Fruit fly (Drosophila melanogaster) whole organism, embryonic: Measurements from ENCODE around the gene Gclc.
A peak's percentile ranks its signal among the peaks of the same experiment; 100 is the strongest.

Experiments
- CG1024 ChIP-seq: fragments of 200-800 bp; sonication (Bioruptor generic); IDR thresholded peaks from 2 replicates; pipeline ENCODE4 v1.3.6; 2022; ENCODE audit warnings: missing biosample characterization, missing genetic modification characterization
- CG10321 ChIP-seq: fragments of 200-800 bp; sonication (Bioruptor generic); IDR thresholded peaks from 2 replicates; pipeline ENCODE4 v1.3.6; 2022; ENCODE audit warnings: missing biosample characterization, missing genetic modification characterization
- CG10431 ChIP-seq: fragments of 200-800 bp; sonication (Bioruptor generic); optimal IDR thresholded peaks from 3 replicates; lab custom pipeline; 2018; ENCODE audit warnings: missing biosample characterization, mild to moderate bottlenecking, missing genetic modification characterization
- CG1233 ChIP-seq: fragments of 200-800 bp; sonication (Bioruptor generic); optimal IDR thresholded peaks from 4 replicates; lab custom pipeline; 2018; ENCODE audit warnings: missing biosample characterization, mild to moderate bottlenecking, missing genetic modification characterization
- CG12744 ChIP-seq: fragments of 200-800 bp; sonication (Bioruptor generic); optimal IDR thresholded peaks from 2 replicates; lab custom pipeline; 2016; ENCODE audit warnings: missing biosample characterization, missing genetic modification characterization
- CG13775 ChIP-seq: fragments of 200-800 bp; sonication (Bioruptor generic); optimal IDR thresholded peaks from 3 replicates; lab custom pipeline; 2017; ENCODE audit warnings: missing biosample characterization, mild to moderate bottlenecking, missing genetic modification characterization
- CG14441 ChIP-seq: fragments of 200-800 bp; sonication (Bioruptor generic); IDR thresholded peaks from 2 replicates; pipeline ENCODE4 v1.3.6; 2022; ENCODE audit warnings: missing biosample characterization, missing genetic modification characterization
- CG2202 ChIP-seq: fragments of 200-800 bp; sonication (Bioruptor generic); optimal IDR thresholded peaks from 2 replicates; lab custom pipeline; 2018; ENCODE audit warnings: missing biosample characterization, mild to moderate bottlenecking, missing genetic modification characterization
- CG31224 ChIP-seq: fragments of 200-800 bp; sonication (Bioruptor generic); IDR thresholded peaks from 2 replicates; pipeline ENCODE4 v1.3.6; 2022; ENCODE audit warnings: missing biosample characterization, missing genetic modification characterization
- CG32767 ChIP-seq: fragments of 200-800 bp; sonication (Bioruptor generic); IDR thresholded peaks from 2 replicates; pipeline ENCODE4 v1.3.6; 2022; ENCODE audit warnings: missing biosample characterization, missing genetic modification characterization
- CG32772 ChIP-seq: fragments of 200-800 bp; sonication (Bioruptor generic); IDR thresholded peaks from 2 replicates; pipeline ENCODE4 v1.3.6; 2022; ENCODE audit warnings: missing biosample characterization, missing genetic modification characterization
- CG3838 ChIP-seq: fragments of 200-800 bp; sonication (Bioruptor generic); optimal IDR thresholded peaks from 3 replicates; lab custom pipeline; 2016; ENCODE audit warnings: missing biosample characterization, missing genetic modification characterization
- CG4404 ChIP-seq: fragments of 200-800 bp; sonication (Bioruptor generic); IDR thresholded peaks from 2 replicates; pipeline ENCODE4 v1.3.6; 2022; ENCODE audit warnings: missing biosample characterization, missing genetic modification characterization
- CG6175 ChIP-seq: fragments of 200-800 bp; sonication (Bioruptor generic); IDR thresholded peaks from 3 replicates; pipeline ENCODE4 v1.3.6; 2022; ENCODE audit warnings: missing biosample characterization, missing genetic modification characterization
- CG6654 ChIP-seq: fragments of 200-800 bp; sonication (Bioruptor generic); optimal IDR thresholded peaks from 2 replicates; lab custom pipeline; 2017; ENCODE audit warnings: missing biosample characterization, mild to moderate bottlenecking, missing genetic modification characterization
- CG7271 ChIP-seq: fragments of 200-800 bp; sonication (Bioruptor generic); optimal IDR thresholded peaks from 2 replicates; lab custom pipeline; 2018; ENCODE audit warnings: missing biosample characterization, mild to moderate bottlenecking, missing genetic modification characterization, moderate library complexity
- CG7745 ChIP-seq: fragments of 200-800 bp; sonication (Bioruptor generic); optimal IDR thresholded peaks from 2 replicates; lab custom pipeline; 2018; ENCODE audit warnings: missing biosample characterization, mild to moderate bottlenecking, missing genetic modification characterization, moderate library complexity
- CG8765 ChIP-seq: fragments of 200-800 bp; sonication (Bioruptor generic); IDR thresholded peaks from 2 replicates; pipeline ENCODE4 v1.3.6; 2022; ENCODE audit warnings: missing biosample characterization, missing genetic modification characterization
- Dref ChIP-seq: fragments of 200-800 bp; sonication (Bioruptor generic); IDR thresholded peaks from 2 replicates; pipeline ENCODE4 v1.3.6; 2022; ENCODE audit warnings: missing biosample characterization, missing genetic modification characterization
- E2f2 ChIP-seq: fragments of 200-800 bp; sonication (Bioruptor generic); IDR thresholded peaks from 2 replicates; pipeline ENCODE4 v1.3.6; 2022; ENCODE audit warnings: missing biosample characterization, missing genetic modification characterization
- HmgZ ChIP-seq: fragments of 200-800 bp; sonication (Bioruptor generic); optimal IDR thresholded peaks from 2 replicates; lab custom pipeline; 2018; ENCODE audit warnings: missing biosample characterization, mild to moderate bottlenecking, missing genetic modification characterization
- Hr3 ChIP-seq: fragments of 200-800 bp; sonication (Bioruptor generic); optimal IDR thresholded peaks from 3 replicates; lab custom pipeline; 2016; ENCODE audit warnings: missing biosample characterization, missing genetic modification characterization
- Lhr ChIP-seq: fragments of 200-800 bp; sonication (Bioruptor generic); optimal IDR thresholded peaks from 3 replicates; lab custom pipeline; 2017; ENCODE audit warnings: mild to moderate bottlenecking, missing biosample characterization, missing genetic modification reagents, missing genetic modification characterization
- MTF-1 ChIP-seq: fragments of 200-800 bp; sonication (Bioruptor generic); optimal IDR thresholded peaks from 2 replicates; lab custom pipeline; 2018; ENCODE audit warnings: missing biosample characterization, mild to moderate bottlenecking, missing genetic modification characterization, borderline replicate concordance
- Mes4 ChIP-seq: fragments of 200-800 bp; sonication (Bioruptor generic); optimal IDR thresholded peaks from 2 replicates; lab custom pipeline; 2016; ENCODE audit warnings: missing biosample characterization, missing genetic modification characterization
- Nf-YA ChIP-seq: fragments of 200-800 bp; sonication (Bioruptor generic); IDR thresholded peaks from 2 replicates; pipeline ENCODE4 v1.3.6; 2022; ENCODE audit warnings: missing biosample characterization, missing genetic modification characterization
- Ravus ChIP-seq: fragments of 200-800 bp; sonication (Bioruptor generic); IDR thresholded peaks from 2 replicates; pipeline ENCODE4 v1.3.6; 2022; ENCODE audit warnings: missing biosample characterization, missing genetic modification characterization
- Rfx ChIP-seq: fragments of 200-800 bp; sonication (Bioruptor generic); IDR thresholded peaks from 2 replicates; pipeline ENCODE4 v1.3.6; 2022; ENCODE audit warnings: missing biosample characterization, missing genetic modification characterization
- Tbp ChIP-seq: fragments of >200 bp; optimal IDR thresholded peaks from 2 replicates; lab custom pipeline; 2018; ENCODE audit warnings: missing biosample characterization, missing genetic modification characterization
- Trl ChIP-seq, 3 experiments: fragments of >200 bp in 2 of 3; fragments of 200-800 bp in 1 of 3; sonication (Bioruptor generic) in 1 of 3; optimal IDR thresholded peaks; 2 replicates in 1 of 3; 3 replicates in 2 of 3; lab custom pipeline; 2016 to 2017; ENCODE audit warnings: missing biosample characterization in 1 of 3, missing genetic modification characterization in 1 of 3
- abd-A ChIP-seq: fragments of 200-800 bp; sonication (Bioruptor generic); optimal IDR thresholded peaks from 3 replicates; lab custom pipeline; 2019; ENCODE audit warnings: missing biosample characterization, mild to moderate bottlenecking, missing genetic modification characterization, moderate library complexity
- amos ChIP-seq: fragments of 200-800 bp; sonication (Bioruptor generic); IDR thresholded peaks from 2 replicates; pipeline ENCODE4 v1.3.6; 2022; ENCODE audit warnings: missing biosample characterization, missing genetic modification characterization; ENCODE audit not compliant: partially characterized antibody
- ci ChIP-seq: fragments of 200-800 bp; sonication (Bioruptor generic); IDR thresholded peaks from 3 replicates; pipeline ENCODE4 v1.3.6; 2022; ENCODE audit warnings: missing biosample characterization, missing genetic modification characterization
- crol ChIP-seq: fragments of 200-800 bp; sonication (Bioruptor generic); IDR thresholded peaks from 2 replicates; pipeline ENCODE4 v1.3.6; 2022; ENCODE audit warnings: missing biosample characterization, missing genetic modification characterization
- eyg ChIP-seq: fragments of 200-800 bp; sonication (Bioruptor generic); optimal IDR thresholded peaks from 3 replicates; lab custom pipeline; 2016; ENCODE audit warnings: missing biosample characterization, missing genetic modification characterization
- fd64A ChIP-seq: fragments of 200-800 bp; sonication (Bioruptor generic); optimal IDR thresholded peaks from 3 replicates; lab custom pipeline; 2018; ENCODE audit warnings: missing biosample characterization, mild to moderate bottlenecking, missing genetic modification characterization
- lov ChIP-seq, 2 experiments: fragments of 200-800 bp in 1 of 2; fragments of >200 bp in 1 of 2; sonication (Bioruptor generic) in 1 of 2; IDR thresholded peaks in 1 of 2; optimal IDR thresholded peaks in 1 of 2; 2 replicates in 1 of 2; 3 replicates in 1 of 2; pipeline versions ENCODE4 v1.3.6 to Lab custom; 2017 to 2022; ENCODE audit warnings: missing biosample characterization in 1 of 2, missing genetic modification characterization in 1 of 2
- oc ChIP-seq: fragments of 200-800 bp; sonication (Bioruptor generic); optimal IDR thresholded peaks from 2 replicates; lab custom pipeline; 2018; ENCODE audit warnings: missing biosample characterization, mild to moderate bottlenecking, missing genetic modification characterization, moderate library complexity
- odd ChIP-seq: fragments of 200-800 bp; sonication (Bioruptor generic); optimal IDR thresholded peaks from 2 replicates; lab custom pipeline; 2017; ENCODE audit warnings: missing biosample characterization, mild to moderate bottlenecking, missing genetic modification characterization
- peb ChIP-seq: fragments of 200-800 bp; sonication (Bioruptor generic); IDR thresholded peaks from 2 replicates; pipeline ENCODE4 v1.3.6; 2022; ENCODE audit warnings: missing biosample characterization, missing genetic modification characterization
- pita ChIP-seq: fragments of 200-800 bp; sonication (Bioruptor generic); optimal IDR thresholded peaks from 2 replicates; lab custom pipeline; 2017; ENCODE audit warnings: missing biosample characterization, mild to moderate bottlenecking, missing genetic modification characterization
- row ChIP-seq: fragments of 200-800 bp; sonication (Bioruptor generic); IDR thresholded peaks from 3 replicates; pipeline ENCODE4 v1.3.6; 2022; ENCODE audit warnings: missing biosample characterization, missing genetic modification characterization
- run ChIP-seq: fragments of 200-800 bp; sonication (Bioruptor generic); optimal IDR thresholded peaks from 3 replicates; lab custom pipeline; 2018; ENCODE audit warnings: missing biosample characterization, mild to moderate bottlenecking, missing genetic modification characterization
- sna ChIP-seq: fragments of 200-800 bp; sonication (Bioruptor generic); IDR thresholded peaks from 2 replicates; pipeline ENCODE4 v1.3.6; 2022; ENCODE audit warnings: missing biosample characterization, missing genetic modification characterization; ENCODE audit not compliant: partially characterized antibody
- tin ChIP-seq: fragments of 200-800 bp; sonication (Bioruptor generic); optimal IDR thresholded peaks from 3 replicates; lab custom pipeline; 2016; ENCODE audit warnings: missing biosample characterization, missing genetic modification characterization
- trem ChIP-seq: fragments of 200-800 bp; optimal IDR thresholded peaks from 3 replicates; lab custom pipeline; 2019; ENCODE audit warnings: missing biosample characterization, mild to moderate bottlenecking, missing genetic modification characterization, moderate library complexity
- vnd ChIP-seq: fragments of 200-800 bp; sonication (Bioruptor generic); IDR thresholded peaks from 3 replicates; pipeline ENCODE4 v1.3.6; 2022; ENCODE audit warnings: missing biosample characterization, missing genetic modification characterization; ENCODE audit not compliant: partially characterized antibody
- zen2 ChIP-seq: fragments of 200-800 bp; sonication (Bioruptor generic); IDR thresholded peaks from 3 replicates; pipeline ENCODE4 v1.3.6; 2022; ENCODE audit warnings: missing biosample characterization, missing genetic modification characterization; ENCODE audit not compliant: partially characterized antibody
- zf30C ChIP-seq: fragments of 200-800 bp; sonication (Bioruptor generic); optimal IDR thresholded peaks from 3 replicates; lab custom pipeline; 2018; ENCODE audit warnings: missing biosample characterization, mild to moderate bottlenecking, missing genetic modification characterization
- zfh2 ChIP-seq: fragments of 200-800 bp; sonication (Bioruptor generic); optimal IDR thresholded peaks from 2 replicates; lab custom pipeline; 2016; ENCODE audit warnings: missing biosample characterization, missing genetic modification characterization

Gclc gene

DNA sequence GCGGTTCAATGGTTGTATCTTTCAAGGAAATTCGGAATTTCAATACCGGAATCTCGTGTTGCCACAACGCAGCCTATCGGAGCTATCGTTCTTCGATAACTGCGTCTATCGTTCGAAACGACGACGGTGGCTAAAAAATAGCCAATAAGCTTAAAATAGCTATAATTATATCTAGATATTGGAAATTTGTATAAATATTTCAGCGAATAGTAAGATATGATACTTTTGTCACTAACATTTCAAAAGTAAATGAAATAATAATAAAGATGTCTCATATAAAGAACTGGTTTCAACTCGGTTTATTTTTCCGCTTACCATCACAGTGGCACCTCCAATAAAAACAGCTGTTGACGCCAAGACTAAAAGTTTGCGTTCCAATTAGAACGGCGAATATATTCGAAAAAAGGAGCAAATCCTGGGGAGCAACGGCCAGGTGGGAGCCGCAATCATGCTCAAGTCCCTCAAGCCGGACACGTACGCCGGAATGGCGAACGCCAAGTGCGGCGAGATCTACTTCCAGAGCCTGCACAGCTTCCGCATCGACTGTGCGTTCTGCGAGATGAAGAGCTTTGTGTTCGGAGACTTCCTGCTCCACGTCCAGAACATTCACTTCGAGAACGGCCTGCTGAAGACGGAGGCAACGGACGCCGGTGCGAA lies 29.7 kb upstream of the Gclc start, which contains the start of the genes alpha-PheRS and CG2129 (continued):
- TF ChIP-seq run (tag; lab: Kevin White, UChicago) = no peak
- peak; percentile 55 for TF ChIP-seq trem (tag; lab: Kevin White, UChicago)
- TF ChIP-seq CG7271 (tag; lab: Kevin White, UChicago) = no peak
- peak; percentile 17 for TF ChIP-seq CG13775 (GFP tag; lab: Kevin White, UChicago)
- no peak for TF ChIP-seq fd64A (GFP tag; lab: Kevin White, UChicago)
- no peak for TF ChIP-seq zf30C
- no peak for TF ChIP-seq peb (GFP tag; lab: Robert Waterston, UW)
- TF ChIP-seq zen2 (GFP tag; lab: Robert Waterston, UW) = no peak; the same call in 2 of the 3 replicates
- TF ChIP-seq ci (GFP tag; lab: Robert Waterston, UW) = no peak
- TF ChIP-seq Mes4 (GFP tag; lab: Kevin White, UChicago) = no peak
- peak; percentile 24; the same call in 1 of the 2 replicates for TF ChIP-seq E2f2 (GFP tag; lab: Robert Waterston, UW)
- TF ChIP-seq CG1024 (GFP tag; lab: Robert Waterston, UW) = no peak
- no peak for TF ChIP-seq CG4404
- TF ChIP-seq CG31224 = no peak
- TF ChIP-seq CG6654 (GFP tag; lab: Kevin White, UChicago) = no peak
- TF ChIP-seq CG1233 (GFP tag; lab: Kevin White, UChicago) = no peak
- no peak for TF ChIP-seq crol
- peak; percentile 29 for TF ChIP-seq tin
- no peak for TF ChIP-seq MTF-1 (GFP tag; lab: Kevin White, UChicago)
- peak; percentile 79 for TF ChIP-seq row (GFP tag; lab: Robert Waterston, UW)
- TF ChIP-seq CG12744 (GFP tag; lab: Kevin White, UChicago) = no peak
- no peak for TF ChIP-seq Ravus (GFP tag; lab: Robert Waterston, UW)
- TF ChIP-seq CG10321 = no peak
- TF ChIP-seq eyg = no peak
- TF ChIP-seq sna = no peak
- no peak for TF ChIP-seq CG32772
- TF ChIP-seq amos (GFP tag; lab: Robert Waterston, UW) = peak; percentile 5; the same call in 1 of the 2 replicates
- TF ChIP-seq lov (optimal IDR thresholded peaks at IDR 0.05; lab: Kevin White, UChicago) = no peak
- TF ChIP-seq lov (GFP tag; IDR thresholded peaks at IDR 0.05; lab: Robert Waterston, UW) = no peak
- no peak for TF ChIP-seq CG10431 (GFP tag; lab: Kevin White, UChicago)
- TF ChIP-seq Dref (GFP tag; lab: Robert Waterston, UW) = peak; percentile 68
- TF ChIP-seq Tbp (GFP tag; lab: Kevin White, UChicago) = no peak
- peak; percentile 70 for TF ChIP-seq HmgZ (tag; lab: Kevin White, UChicago)
- no peak for TF ChIP-seq oc (tag; lab: Kevin White, UChicago)
- TF ChIP-seq CG8765 (GFP tag; lab: Robert Waterston, UW) = no peak
- TF ChIP-seq CG3838 (GFP tag; lab: Kevin White, UChicago) = no peak
- no peak for TF ChIP-seq CG6175 (GFP tag; lab: Robert Waterston, UW)
- no peak for TF ChIP-seq CG14441 (GFP tag; lab: Robert Waterston, UW)
- no peak for TF ChIP-seq vnd (GFP tag; lab: Robert Waterston, UW)
- no peak for TF ChIP-seq Nf-YA (GFP tag; lab: Robert Waterston, UW)
- TF ChIP-seq CG2202 (tag; lab: Kevin White, UChicago) = no peak
- no peak for TF ChIP-seq zfh2 (GFP tag; lab: Kevin White, UChicago)
- no peak for TF ChIP-seq abd-A
- peak; percentile 46; the same call in 1 of the 2 replicates for TF ChIP-seq Rfx (GFP tag; lab: Robert Waterston, UW)
- no peak for TF ChIP-seq odd
- no peak for TF ChIP-seq CG32767 (GFP tag; lab: Robert Waterston, UW)
- no peak for TF ChIP-seq Lhr (GFP tag; lab: Kevin White, UChicago)
- peak; percentile 1 for TF ChIP-seq Hr3 (GFP tag; lab: Kevin White, UChicago)
- no peak for TF ChIP-seq Trl (optimal IDR thresholded peaks at IDR 0.05; lab: Kevin White, UChicago)
- TF ChIP-seq Trl (GFP tag; optimal IDR thresholded peaks at IDR 0.05; lab: Kevin White, UChicago) = no peak
- no peak for TF ChIP-seq pita (GFP tag; lab: Kevin White, UChicago)
- TF ChIP-seq CG7745 (tag; lab: Kevin White, UChicago) = no peak
